Fruit fly (Drosophila melanogaster): ENCODE data around the gene CG8420.

dm6 chr3R:9213029-9213428 is 33.4 kb upstream of the CG8420 start:
- TF ChIP-seq CG14711 (tag; optimal IDR thresholded peaks at IDR 0.05) (no peak), toe (GFP tag; optimal IDR thresholded peaks at IDR 0.05) (no peak), kay (GFP tag; ENCODE audit: borderline replicate concordance) (no peak), tj (GFP tag; optimal IDR thresholded peaks at IDR 0.05) (no peak), pad (GFP tag; optimal IDR thresholded peaks at IDR 0.05) (no peak)

Measured in whole organism, adult.